Worm (Caenorhabditis elegans) whole organism, mixed stage, embryonic: ENCODE results near the gene F08F8.9.

Experiments
- bed-3 ChIP-seq: fragments of 200-800 bp; sonication (Bioruptor generic); optimal IDR thresholded peaks from 3 replicates; lab custom pipeline; 2018; ENCODE audit warnings: mild to moderate bottlenecking, missing genetic modification characterization, moderate library complexity, missing compliant biosample characterization
- nhr-12 ChIP-seq: fragments of 150-350 bp; optimal IDR thresholded peaks from 2 replicates; lab custom pipeline; 2014; ENCODE audit warnings: missing biosample characterization, missing genetic modification characterization
- nhr-237 ChIP-seq: fragments of 150-350 bp; optimal IDR thresholded peaks from 2 replicates; lab custom pipeline; 2014; ENCODE audit warnings: missing biosample characterization, missing genetic modification characterization
- pha-4 ChIP-seq: fragments of 150-350 bp; optimal IDR thresholded peaks from 2 replicates; lab custom pipeline; 2018; ENCODE audit warnings: missing biosample characterization, missing genetic modification reagents, missing genetic modification characterization
- snpc-4 ChIP-seq: fragments of 150-350 bp; optimal IDR thresholded peaks from 2 replicates; lab custom pipeline; 2014; ENCODE audit warnings: missing biosample characterization, missing genetic modification characterization

ce11 chrIII:7310662-7311340 is 43.0 kb downstream of the F08F8.9 start, which contains the start of the genes F56C9.6 and F56C9.3:
- no peak for TF ChIP-seq bed-3 (GFP tag; lab: Kevin White, UChicago)
- TF ChIP-seq pha-4 (tag; lab: Kevin White, UChicago): no peak
- TF ChIP-seq snpc-4 (tag; lab: Kevin White, UChicago): no peak
- TF ChIP-seq nhr-12 (tag; lab: Kevin White, UChicago): no peak
- no peak for TF ChIP-seq nhr-237 (tag; lab: Kevin White, UChicago)
